Worm (Caenorhabditis elegans): ENCODE data around the gene T27E9.6.

ce11 chrIII:13435570-13435969, 41.0 kb downstream of the T27E9.6 start, which contains the start of gene F45G2.8:
- TF ChIP-seq ceh-20 (GFP tag; IDR thresholded peaks at IDR 0.05): no peak
- no peak for TF ChIP-seq ceh-62 (tag; optimal IDR thresholded peaks at IDR 0.05)
- no peak for TF ChIP-seq nhr-28 (tag; optimal IDR thresholded peaks at IDR 0.05)
- no peak for TF ChIP-seq nhr-77 (tag; optimal IDR thresholded peaks at IDR 0.05)
- TF ChIP-seq ZK337.2 (GFP tag; IDR thresholded peaks at IDR 0.05): no peak
- no peak for TF ChIP-seq madf-5 (GFP tag; IDR thresholded peaks at IDR 0.05)
- TF ChIP-seq lin-39 (tag; optimal IDR thresholded peaks at IDR 0.05): no peak
- TF ChIP-seq lir-3 (tag; optimal IDR thresholded peaks at IDR 0.05): no peak
- no peak for TF ChIP-seq snpc-4 (tag; optimal IDR thresholded peaks at IDR 0.05)
- no peak for TF ChIP-seq zfp-3 (GFP tag; conservative IDR thresholded peaks at IDR 0.05)
